Worm (Caenorhabditis elegans) whole organism, dauer: Measurements from ENCODE around the gene srxa-2.

Experiments used
- unc-62 ChIP-seq: sonication (generic microtip); optimal IDR thresholded peaks from 2 replicates; lab custom pipeline; 2017; ENCODE audit warnings: missing biosample characterization, missing genetic modification reagents, missing genetic modification characterization

Gene srxa-2

ce11 chrIV:9441391-9441790 is 18.2 kb downstream of the srxa-2 start:
- no peak for TF ChIP-seq unc-62

- no peak for TF ChIP-seq unc-62
Measured at ce11 chrIV:9442106-9442532, 18.9 kb downstream of the srxa-2 start.

- no peak for TF ChIP-seq unc-62
Measured at ce11 chrIV:9443940-9444339, 20.7 kb downstream of the srxa-2 start, which contains the start of gene F38E11.9. F38E11.9 (minus strand) TSS chrIV:9444040.

ce11 chrIV:9444417-9445026 is 21.3 kb downstream of the srxa-2 start:
- no peak for TF ChIP-seq unc-62

- no peak for TF ChIP-seq unc-62
Measured at ce11 chrIV:9445407-9445806, 22.2 kb downstream of the srxa-2 start, which contains the start of gene hsp-12.3. hsp-12.3 (minus strand) TSS chrIV:9445507.

ce11 chrIV:9447209-9447608 is 24.0 kb downstream of the srxa-2 start, which contains the start of gene hsp-12.6:
hsp-12.6 (minus strand) TSS chrIV:9447228.
- TF ChIP-seq unc-62 = no peak

ce11 chrIV:9450375-9450774 is 27.2 kb downstream of the srxa-2 start, which contains the start of gene cpin-1:
cpin-1 (plus strand) TSS chrIV:9450675.
- TF ChIP-seq unc-62 = no peak

- no peak for TF ChIP-seq unc-62
Measured at ce11 chrIV:9451816-9452215, 28.6 kb downstream of the srxa-2 start.

ce11 chrIV:9457400-9457799 is 34.2 kb downstream of the srxa-2 start, which contains the start of gene cutl-17:
cutl-17 (minus strand) TSS chrIV:9457500.
- no peak for TF ChIP-seq unc-62

ce11 chrIV:9459224-9459781 is 36.1 kb downstream of the srxa-2 start, which contains the start of gene copb-2:
copb-2 (plus strand) TSS chrIV:9459731.
- TF ChIP-seq unc-62 = no peak

- TF ChIP-seq unc-62 = no peak
Measured at ce11 chrIV:9464345-9464783, 41.2 kb downstream of the srxa-2 start.

ce11 chrIV:9467418-9467817 is 44.2 kb downstream of the srxa-2 start, which contains the start of gene F38E11.6:
F38E11.6 (minus strand) TSS chrIV:9467518.
- TF ChIP-seq unc-62 = no peak

- no peak for TF ChIP-seq unc-62
Measured at ce11 chrIV:9469293-9469692, 46.1 kb downstream of the srxa-2 start.
